Fruit fly (Drosophila melanogaster) whole organism, pupa: ENCODE data around the gene CG42374.

Source experiments
- CG10348 ChIP-seq: fragments of 200-800 bp; sonication (Bioruptor generic); IDR thresholded peaks from 2 replicates; pipeline ENCODE4 v1.3.6; 2022; ENCODE audit warnings: missing biosample characterization, missing genetic modification characterization
- CG12605 ChIP-seq: fragments of 200-800 bp; sonication (Bioruptor generic); IDR thresholded peaks from 2 replicates; pipeline ENCODE4 v1.3.6; 2022; ENCODE audit warnings: missing biosample characterization, missing genetic modification characterization
- CG13204 ChIP-seq: fragments of 200-800 bp; sonication (Bioruptor generic); optimal IDR thresholded peaks from 2 replicates; lab custom pipeline; 2018; ENCODE audit warnings: missing biosample characterization, mild to moderate bottlenecking, missing genetic modification characterization, moderate library complexity
- CG14655 ChIP-seq: fragments of 200-800 bp; sonication (Bioruptor generic); optimal IDR thresholded peaks from 3 replicates; lab custom pipeline; 2017; ENCODE audit warnings: mild to moderate bottlenecking, missing biosample characterization, missing genetic modification reagents, missing genetic modification characterization
- CG15710 ChIP-seq: fragments of 200-800 bp; sonication (Bioruptor generic); optimal IDR thresholded peaks from 2 replicates; lab custom pipeline; 2018; ENCODE audit warnings: missing biosample characterization, mild to moderate bottlenecking, missing genetic modification characterization, moderate library complexity
- CG17806 ChIP-seq: fragments of 200-800 bp; sonication (Bioruptor generic); optimal IDR thresholded peaks from 2 replicates; lab custom pipeline; 2018; ENCODE audit warnings: missing biosample characterization, mild to moderate bottlenecking, missing genetic modification characterization, moderate library complexity
- CG32121 ChIP-seq: fragments of 200-800 bp; sonication (Bioruptor generic); IDR thresholded peaks from 2 replicates; pipeline ENCODE4 v1.3.6; 2022; ENCODE audit warnings: missing biosample characterization, missing genetic modification characterization
- CG34367 ChIP-seq: fragments of 200-800 bp; sonication (Bioruptor generic); optimal IDR thresholded peaks from 2 replicates; lab custom pipeline; 2018; ENCODE audit warnings: missing biosample characterization, mild to moderate bottlenecking, missing genetic modification characterization
- CG4496 ChIP-seq: fragments of 200-800 bp; sonication (Bioruptor generic); IDR thresholded peaks from 3 replicates; pipeline ENCODE4 v1.3.6; 2022; ENCODE audit warnings: missing biosample characterization, missing genetic modification characterization
- CG8159 ChIP-seq: fragments of 200-800 bp; sonication (Bioruptor generic); optimal IDR thresholded peaks from 3 replicates; lab custom pipeline; 2018; ENCODE audit warnings: missing biosample characterization, mild to moderate bottlenecking, missing genetic modification characterization, moderate library complexity
- CG8301 ChIP-seq: fragments of 200-800 bp; sonication (Bioruptor generic); optimal IDR thresholded peaks from 2 replicates; lab custom pipeline; 2018; ENCODE audit warnings: missing biosample characterization, mild to moderate bottlenecking, missing genetic modification characterization
- CG9948 ChIP-seq: fragments of 200-800 bp; sonication (Bioruptor generic); optimal IDR thresholded peaks from 2 replicates; lab custom pipeline; 2018; ENCODE audit warnings: missing biosample characterization, mild to moderate bottlenecking, missing genetic modification characterization, moderate library complexity
- D1 ChIP-seq: fragments of 200-800 bp; sonication (Bioruptor generic); optimal IDR thresholded peaks from 2 replicates; lab custom pipeline; 2018; ENCODE audit warnings: missing biosample characterization, mild to moderate bottlenecking, missing genetic modification characterization, moderate library complexity
- EcR ChIP-seq: fragments of 200-800 bp; sonication (Bioruptor generic); optimal IDR thresholded peaks from 3 replicates; lab custom pipeline; 2019; ENCODE audit warnings: missing biosample characterization, missing genetic modification characterization, mild to moderate bottlenecking, moderate library complexity, missing genetic modification reagents
- Ets98B ChIP-seq: fragments of 200-800 bp; sonication (Bioruptor generic); IDR thresholded peaks from 2 replicates; pipeline ENCODE4 v1.3.6; 2022; ENCODE audit warnings: missing biosample characterization, missing genetic modification characterization
- Pif1A ChIP-seq: fragments of 200-800 bp; sonication (Bioruptor generic); optimal IDR thresholded peaks from 3 replicates; lab custom pipeline; 2016; ENCODE audit warnings: missing biosample characterization, missing genetic modification characterization
- Pif1B ChIP-seq: fragments of 200-800 bp; sonication (Bioruptor generic); optimal IDR thresholded peaks from 3 replicates; lab custom pipeline; 2016; ENCODE audit warnings: missing biosample characterization, missing genetic modification characterization
- Snoo ChIP-seq: fragments of 200-800 bp; sonication (Bioruptor generic); optimal IDR thresholded peaks from 3 replicates; lab custom pipeline; 2017; ENCODE audit warnings: missing biosample characterization, mild to moderate bottlenecking, missing genetic modification characterization, inconsistent platforms
- fd96Ca ChIP-seq: fragments of 200-800 bp; sonication (Bioruptor generic); IDR thresholded peaks from 3 replicates; pipeline ENCODE4 v1.3.6; 2022; ENCODE audit warnings: missing biosample characterization, missing genetic modification characterization
- gl ChIP-seq: fragments of 200-800 bp; sonication (Bioruptor generic); optimal IDR thresholded peaks from 2 replicates; lab custom pipeline; 2018; ENCODE audit warnings: missing biosample characterization, mild to moderate bottlenecking, missing genetic modification characterization
- rn ChIP-seq: fragments of 200-800 bp; sonication (Bioruptor generic); IDR thresholded peaks from 2 replicates; pipeline ENCODE4 v1.3.6; 2022; ENCODE audit warnings: missing biosample characterization, missing genetic modification characterization

The CG42374 gene

DNA sequence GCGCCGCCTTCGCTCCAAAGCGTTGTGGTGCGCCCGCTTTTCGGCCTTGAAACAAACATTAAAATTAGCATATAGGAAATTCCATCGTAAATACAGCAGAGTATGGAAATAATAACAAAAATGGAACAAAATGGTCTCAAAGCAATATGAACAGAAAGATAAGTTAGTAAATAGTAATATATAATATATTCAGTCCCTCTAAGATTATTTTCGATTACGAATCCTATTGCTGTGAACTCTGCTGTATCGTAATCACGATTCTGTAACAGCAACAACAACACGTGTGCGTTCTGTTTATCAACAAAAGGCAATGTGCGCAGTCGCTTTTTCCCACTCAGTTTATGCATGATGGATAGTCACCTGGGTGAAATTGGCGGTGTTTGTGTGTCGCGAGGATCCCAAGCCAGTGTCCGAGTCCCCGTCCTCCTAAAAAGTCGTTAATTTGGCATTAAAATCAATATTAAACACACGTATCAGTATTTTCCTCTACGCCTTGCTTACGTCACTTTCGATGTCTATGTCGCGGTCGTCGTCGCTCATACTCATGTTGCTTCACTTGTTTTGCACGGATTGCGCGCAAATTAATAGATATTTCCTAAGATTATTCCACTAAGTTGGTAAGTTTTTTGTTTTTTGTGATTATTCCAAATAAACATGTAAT, at the start of gene CG42374, which contains the start of gene Mettl5:
Gene CG42374 (plus strand): TSS at position 287 of the 661 bp plus-strand sequence.
Gene Mettl5 (plus strand): TSS at position 287 of the 661 bp plus-strand sequence.
- peak; percentile 34 for TF ChIP-seq CG17806 (tag; lab: Kevin White, UChicago)
- TF ChIP-seq CG4496 (GFP tag; lab: Robert Waterston, UW) = peak; percentile 49; the same call in 1 of the 3 replicates
- no peak for TF ChIP-seq gl
- TF ChIP-seq CG15710 (tag; lab: Kevin White, UChicago) = peak; percentile 33
- peak; percentile 52 for TF ChIP-seq CG8159 (tag; lab: Kevin White, UChicago)
- TF ChIP-seq CG12605 = peak; percentile 65; the same call in 1 of the 2 replicates
- peak; percentile 35 for TF ChIP-seq Snoo (tag; lab: Kevin White, UChicago)
- TF ChIP-seq CG32121 (GFP tag; lab: Robert Waterston, UW) = no peak; the same call in 1 of the 2 replicates
- no peak for TF ChIP-seq CG10348 (GFP tag; lab: Robert Waterston, UW)
- no peak for TF ChIP-seq D1 (tag; lab: Kevin White, UChicago)
- TF ChIP-seq CG13204 = no peak
- peak; percentile 44 for TF ChIP-seq CG8301 (tag; lab: Kevin White, UChicago)
- TF ChIP-seq CG34367 (tag; lab: Kevin White, UChicago) = no peak
- TF ChIP-seq rn (GFP tag; lab: Robert Waterston, UW) = no peak
- TF ChIP-seq CG9948 (tag; lab: Kevin White, UChicago) = peak; percentile 33
- peak; percentile 30 for TF ChIP-seq Pif1A (GFP tag; lab: Kevin White, UChicago)
- peak; percentile 27 for TF ChIP-seq Pif1B (GFP tag; lab: Kevin White, UChicago)
- TF ChIP-seq Ets98B = peak; percentile 46; the same call in 1 of the 2 replicates
- TF ChIP-seq EcR (GFP tag; lab: Kevin White, UChicago) = no peak
- no peak for TF ChIP-seq CG14655 (GFP tag; lab: Kevin White, UChicago)
- TF ChIP-seq fd96Ca (GFP tag; lab: Robert Waterston, UW) = no peak

DNA sequence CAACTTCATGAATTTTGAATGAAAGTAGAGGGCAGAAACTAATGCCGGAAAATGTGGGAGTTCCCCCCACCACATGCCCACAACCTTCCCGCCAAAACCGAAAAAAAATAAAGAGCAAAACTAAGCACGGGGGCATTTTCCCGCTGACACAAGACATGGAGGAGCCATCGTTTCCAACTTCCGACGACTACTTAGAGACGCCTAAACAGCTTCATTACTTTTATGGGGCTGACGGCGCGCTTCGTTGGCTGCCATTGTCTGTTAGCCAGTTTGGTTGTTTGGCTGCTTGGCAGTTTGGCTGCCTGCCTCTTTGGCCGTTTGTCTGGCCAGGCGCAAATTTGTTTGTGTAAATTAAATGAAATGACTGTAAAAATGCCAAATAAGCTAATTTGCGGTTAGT, 49.3 kb upstream of the CG42374 start:
- TF ChIP-seq CG8159 (tag; lab: Kevin White, UChicago) (no peak), CG9948 (tag; lab: Kevin White, UChicago) (no peak), CG17806 (tag; lab: Kevin White, UChicago) (no peak), Ets98B (no peak), Pif1A (GFP tag; lab: Kevin White, UChicago) (no peak)

DNA sequence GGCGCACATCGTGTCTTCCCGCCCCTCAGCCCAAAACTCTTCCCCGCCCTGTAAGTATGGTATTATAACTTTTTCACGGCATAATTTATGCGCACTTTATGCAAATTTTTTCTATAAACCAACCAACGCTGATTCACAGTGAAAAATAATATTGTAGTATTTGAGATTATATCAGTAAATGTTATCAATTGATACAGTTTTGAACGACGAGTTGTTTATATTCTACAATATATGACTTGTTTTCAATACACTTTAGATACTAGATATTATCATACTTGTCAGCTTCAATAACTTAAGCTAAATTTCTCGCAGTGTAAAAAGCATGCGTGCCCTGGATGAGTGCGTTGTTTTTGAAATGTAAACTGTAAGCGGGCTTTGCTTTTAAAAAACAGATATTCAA, 47.2 kb upstream of the CG42374 start:
- TF ChIP-seq CG8301 (tag; lab: Kevin White, UChicago) = peak; percentile 23
- TF ChIP-seq CG4496 (GFP tag; lab: Robert Waterston, UW) = no peak
- TF ChIP-seq CG12605 = no peak
- TF ChIP-seq CG17806 (tag; lab: Kevin White, UChicago) = peak; percentile 19
- no peak for TF ChIP-seq CG10348 (GFP tag; lab: Robert Waterston, UW)
- peak; percentile 10 for TF ChIP-seq CG9948 (tag; lab: Kevin White, UChicago)
- peak; percentile 12 for TF ChIP-seq CG14655 (GFP tag; lab: Kevin White, UChicago)

DNA sequence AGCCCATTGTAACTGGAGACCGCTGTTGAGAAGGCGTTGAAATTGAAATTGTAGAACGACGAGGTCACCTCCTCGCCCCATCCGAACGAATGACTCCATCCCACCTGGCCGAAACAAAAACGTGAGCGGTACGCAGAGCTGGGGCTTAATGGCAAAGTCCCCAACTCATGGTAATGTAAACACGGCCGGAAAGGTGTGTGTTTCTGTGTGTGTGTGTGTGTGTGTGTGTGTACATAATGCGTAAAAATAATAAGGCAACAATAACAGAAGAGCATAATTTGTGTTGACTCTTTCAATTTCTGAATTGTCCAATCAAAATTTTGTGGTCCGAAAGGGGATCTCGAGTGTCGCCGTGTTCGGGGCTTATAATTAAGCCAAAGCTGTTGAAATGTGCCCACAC, 42.1 kb upstream of the CG42374 start:
- TF ChIP-seq CG14655 (GFP tag; lab: Kevin White, UChicago) (no peak), rn (GFP tag; lab: Robert Waterston, UW) (no peak), fd96Ca (GFP tag; lab: Robert Waterston, UW) (no peak), CG13204 (no peak), EcR (GFP tag; lab: Kevin White, UChicago) (no peak), CG17806 (tag; lab: Kevin White, UChicago) (no peak), CG12605 (no peak), CG4496 (GFP tag; lab: Robert Waterston, UW) (no peak), CG8301 (tag; lab: Kevin White, UChicago) (no peak)

DNA sequence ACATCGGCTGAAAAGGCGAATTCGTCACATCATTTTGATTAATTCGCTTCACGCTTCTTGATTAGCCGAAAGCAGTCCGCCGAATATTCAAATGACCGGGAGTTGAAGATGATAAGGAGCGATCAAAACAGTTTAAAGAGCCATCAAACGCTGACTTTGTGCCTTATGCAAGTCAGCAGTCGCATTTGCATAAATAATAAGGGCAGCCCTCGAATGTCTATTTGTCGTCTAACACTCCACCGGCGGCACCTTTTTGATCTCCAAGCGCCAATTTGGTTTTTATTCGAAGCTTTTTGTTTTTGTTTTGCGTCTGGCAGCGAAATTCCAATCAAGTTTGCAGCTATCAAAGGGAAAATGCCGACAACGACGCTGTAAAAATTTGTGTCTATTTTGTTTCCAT, 37.9 kb upstream of the CG42374 start:
- TF ChIP-seq CG12605 = no peak
- no peak for TF ChIP-seq CG8159 (tag; lab: Kevin White, UChicago)
- no peak for TF ChIP-seq fd96Ca (GFP tag; lab: Robert Waterston, UW)
- TF ChIP-seq CG14655 (GFP tag; lab: Kevin White, UChicago) = no peak
- TF ChIP-seq Pif1B (GFP tag; lab: Kevin White, UChicago) = no peak
- no peak for TF ChIP-seq CG13204
- TF ChIP-seq CG8301 (tag; lab: Kevin White, UChicago) = no peak
- no peak for TF ChIP-seq CG32121 (GFP tag; lab: Robert Waterston, UW)
- no peak for TF ChIP-seq CG34367 (tag; lab: Kevin White, UChicago)
- TF ChIP-seq EcR (GFP tag; lab: Kevin White, UChicago) = no peak
- TF ChIP-seq CG9948 (tag; lab: Kevin White, UChicago) = no peak
- TF ChIP-seq CG10348 (GFP tag; lab: Robert Waterston, UW) = no peak
- TF ChIP-seq gl = no peak
- TF ChIP-seq Snoo (tag; lab: Kevin White, UChicago) = no peak
- no peak for TF ChIP-seq Ets98B
- no peak for TF ChIP-seq CG15710 (tag; lab: Kevin White, UChicago)

DNA sequence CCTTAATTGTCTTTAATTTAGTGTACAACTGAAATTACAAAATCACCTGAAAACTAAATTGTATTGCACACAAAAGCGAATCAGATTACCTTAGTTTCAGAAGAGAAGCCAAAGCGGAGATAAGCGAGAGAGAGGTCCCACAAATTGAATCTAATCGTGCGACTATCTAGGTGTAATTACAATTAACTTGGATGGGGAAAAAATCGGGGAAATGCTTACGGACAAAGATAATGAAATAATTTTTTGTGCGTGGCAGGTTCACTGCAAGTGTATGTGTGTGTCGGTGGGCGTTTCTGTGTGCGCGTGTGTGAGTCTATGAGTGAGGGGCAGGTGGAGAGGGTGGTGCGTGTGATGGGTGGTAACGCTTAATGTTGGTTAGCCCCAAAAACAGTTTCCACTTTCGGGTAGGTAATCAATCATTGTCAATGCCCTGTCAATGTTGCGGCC, 35.2 kb upstream of the CG42374 start:
- TF ChIP-seq rn (GFP tag; lab: Robert Waterston, UW) (no peak), CG17806 (tag; lab: Kevin White, UChicago) (no peak), Pif1A (GFP tag; lab: Kevin White, UChicago) (no peak), CG8159 (tag; lab: Kevin White, UChicago) (no peak), CG32121 (GFP tag; lab: Robert Waterston, UW) (no peak), CG10348 (GFP tag; lab: Robert Waterston, UW) (no peak), CG34367 (tag; lab: Kevin White, UChicago) (no peak), EcR (GFP tag; lab: Kevin White, UChicago) (no peak), CG14655 (GFP tag; lab: Kevin White, UChicago) (no peak), CG8301 (tag; lab: Kevin White, UChicago) (no peak), Snoo (tag; lab: Kevin White, UChicago) (no peak), D1 (tag; lab: Kevin White, UChicago) (no peak), CG13204 (no peak), Pif1B (GFP tag; lab: Kevin White, UChicago) (no peak), CG15710 (tag; lab: Kevin White, UChicago) (no peak), fd96Ca (GFP tag; lab: Robert Waterston, UW) (no peak), CG4496 (GFP tag; lab: Robert Waterston, UW) (no peak)
